Fruit fly (Drosophila melanogaster) whole organism, embryonic: ENCODE data around the gene Spc105R.
A peak's percentile ranks its signal among the peaks of the same experiment; 100 is the strongest.

ENCODE experiments used
- Asciz ChIP-seq: fragments of 200-800 bp; sonication (Bioruptor generic); optimal IDR thresholded peaks from 2 replicates; lab custom pipeline; 2017; ENCODE audit warnings: missing biosample characterization, mild to moderate bottlenecking, missing genetic modification characterization, missing genetic modification reagents
- CG10267 ChIP-seq: fragments of 200-800 bp; sonication (Bioruptor generic); optimal IDR thresholded peaks from 2 replicates; lab custom pipeline; 2018; ENCODE audit warnings: missing biosample characterization, mild to moderate bottlenecking, missing genetic modification characterization, moderate library complexity
- CG12391 ChIP-seq: fragments of 200-800 bp; sonication (Bioruptor generic); optimal IDR thresholded peaks from 3 replicates; lab custom pipeline; 2018; ENCODE audit warnings: missing biosample characterization, mild to moderate bottlenecking, missing genetic modification characterization, moderate library complexity
- CG12744 ChIP-seq: fragments of 200-800 bp; sonication (Bioruptor generic); optimal IDR thresholded peaks from 2 replicates; lab custom pipeline; 2016; ENCODE audit warnings: missing biosample characterization, missing genetic modification characterization
- CG14014 ChIP-seq: fragments of 200-800 bp; sonication (Bioruptor generic); IDR thresholded peaks from 2 replicates; pipeline ENCODE4 v1.3.6; 2022; ENCODE audit warnings: missing biosample characterization, missing genetic modification characterization
- CG14050 ChIP-seq: fragments of 200-800 bp; sonication (Bioruptor generic); IDR thresholded peaks from 3 replicates; pipeline ENCODE4 v1.3.6; 2022; ENCODE audit warnings: missing biosample characterization, missing genetic modification characterization
- CG14860 ChIP-seq: fragments of 200-800 bp; sonication (Bioruptor generic); IDR thresholded peaks from 3 replicates; pipeline ENCODE4 v1.3.6; 2022; ENCODE audit warnings: missing biosample characterization, missing genetic modification characterization; ENCODE audit not compliant: partially characterized antibody
- CG1602 ChIP-seq: fragments of 200-800 bp; sonication (Bioruptor generic); optimal IDR thresholded peaks from 3 replicates; lab custom pipeline; 2016; ENCODE audit warnings: missing biosample characterization, missing genetic modification characterization
- CG18599 ChIP-seq: fragments of 200-800 bp; sonication (Bioruptor generic); optimal IDR thresholded peaks from 3 replicates; lab custom pipeline; 2017; ENCODE audit warnings: missing biosample characterization, missing genetic modification characterization, mild to moderate bottlenecking, moderate library complexity, missing genetic modification reagents
- CG2202 ChIP-seq: fragments of 200-800 bp; sonication (Bioruptor generic); optimal IDR thresholded peaks from 2 replicates; lab custom pipeline; 2018; ENCODE audit warnings: missing biosample characterization, mild to moderate bottlenecking, missing genetic modification characterization
- CG32532 ChIP-seq: fragments of 200-800 bp; sonication (Bioruptor generic); IDR thresholded peaks from 2 replicates; pipeline ENCODE4 v1.3.6; 2022; ENCODE audit warnings: missing biosample characterization, missing genetic modification characterization
- CG33213 ChIP-seq: fragments of 200-800 bp; sonication (Bioruptor generic); optimal IDR thresholded peaks from 3 replicates; lab custom pipeline; 2016; ENCODE audit warnings: missing biosample characterization, missing genetic modification characterization
- CG4328 ChIP-seq: fragments of 200-800 bp; sonication (Bioruptor generic); optimal IDR thresholded peaks from 3 replicates; lab custom pipeline; 2017; ENCODE audit warnings: missing biosample characterization, missing genetic modification reagents, missing genetic modification characterization
- CG7372 ChIP-seq: fragments of 200-800 bp; sonication (Bioruptor generic); IDR thresholded peaks from 2 replicates; pipeline ENCODE4 v1.3.6; 2022; ENCODE audit warnings: missing biosample characterization, missing genetic modification characterization
- CG8765 ChIP-seq: fragments of 200-800 bp; sonication (Bioruptor generic); IDR thresholded peaks from 2 replicates; pipeline ENCODE4 v1.3.6; 2022; ENCODE audit warnings: missing biosample characterization, missing genetic modification characterization
- CG9727 ChIP-seq: fragments of 200-800 bp; sonication (Bioruptor generic); optimal IDR thresholded peaks from 3 replicates; lab custom pipeline; 2017; ENCODE audit warnings: missing biosample characterization, mild to moderate bottlenecking, missing genetic modification characterization
- CG9932 ChIP-seq: fragments of 200-800 bp; sonication (Bioruptor generic); IDR thresholded peaks from 2 replicates; pipeline ENCODE4 v1.3.6; 2022; ENCODE audit warnings: missing biosample characterization, missing genetic modification characterization
- CoRest ChIP-seq: fragments of 200-800 bp; sonication (Bioruptor generic); optimal IDR thresholded peaks from 3 replicates; lab custom pipeline; 2018; ENCODE audit warnings: missing biosample characterization, mild to moderate bottlenecking, missing genetic modification characterization, moderate library complexity
- Doc3 ChIP-seq: fragments of 200-800 bp; sonication (Bioruptor generic); IDR thresholded peaks from 3 replicates; pipeline ENCODE4 v1.3.6; 2022; ENCODE audit warnings: missing biosample characterization, missing genetic modification characterization; ENCODE audit not compliant: partially characterized antibody
- Dref ChIP-seq: fragments of 200-800 bp; sonication (Bioruptor generic); IDR thresholded peaks from 2 replicates; pipeline ENCODE4 v1.3.6; 2022; ENCODE audit warnings: missing biosample characterization, missing genetic modification characterization
- Drgx ChIP-seq: fragments of 200-800 bp; sonication (Bioruptor generic); IDR thresholded peaks from 2 replicates; pipeline ENCODE4 v1.3.6; 2022; ENCODE audit warnings: missing biosample characterization, missing genetic modification characterization
- Ets65A ChIP-seq: fragments of 200-800 bp; sonication (Bioruptor generic); peaks from one replicate; lab custom pipeline; 2016; ENCODE audit warnings: missing biosample characterization, missing genetic modification characterization
- GATAe ChIP-seq: fragments of 200-800 bp; sonication (Bioruptor generic); conservative IDR thresholded peaks from 2 replicates; pipeline ENCODE4 v1.3.6; 2022; ENCODE audit warnings: missing biosample characterization, missing genetic modification characterization
- Hr3 ChIP-seq: fragments of 200-800 bp; sonication (Bioruptor generic); optimal IDR thresholded peaks from 3 replicates; lab custom pipeline; 2016; ENCODE audit warnings: missing biosample characterization, missing genetic modification characterization
- MESR4 ChIP-seq: fragments of 200-800 bp; sonication (Bioruptor generic); optimal IDR thresholded peaks from 2 replicates; lab custom pipeline; 2018; ENCODE audit warnings: missing biosample characterization, mild to moderate bottlenecking, missing genetic modification characterization, moderate library complexity
- MTF-1 ChIP-seq: fragments of 200-800 bp; sonication (Bioruptor generic); optimal IDR thresholded peaks from 2 replicates; lab custom pipeline; 2018; ENCODE audit warnings: missing biosample characterization, mild to moderate bottlenecking, missing genetic modification characterization, borderline replicate concordance
- Mes4 ChIP-seq: fragments of 200-800 bp; sonication (Bioruptor generic); optimal IDR thresholded peaks from 2 replicates; lab custom pipeline; 2016; ENCODE audit warnings: missing biosample characterization, missing genetic modification characterization
- NC2β ChIP-seq: fragments of 200-800 bp; sonication (Bioruptor generic); optimal IDR thresholded peaks from 2 replicates; lab custom pipeline; 2016; ENCODE audit warnings: missing biosample characterization, missing genetic modification characterization
- NK7.1 ChIP-seq: fragments of 200-800 bp; sonication (Bioruptor generic); optimal IDR thresholded peaks from 3 replicates; lab custom pipeline; 2016; ENCODE audit warnings: missing biosample characterization, missing genetic modification characterization
- Nf-YB ChIP-seq: fragments of 200-800 bp; sonication (Bioruptor generic); optimal IDR thresholded peaks from 3 replicates; lab custom pipeline; 2019; ENCODE audit warnings: missing biosample characterization, mild to moderate bottlenecking, missing genetic modification characterization, moderate library complexity
- Nf-YC ChIP-seq: fragments of 200-800 bp; optimal IDR thresholded peaks from 3 replicates; lab custom pipeline; 2019; ENCODE audit warnings: missing biosample characterization, mild to moderate bottlenecking, missing genetic modification characterization, moderate library complexity
- Optix ChIP-seq: fragments of 200-800 bp; sonication (Bioruptor generic); IDR thresholded peaks from 3 replicates; pipeline ENCODE4 v1.3.6; 2022; ENCODE audit warnings: missing biosample characterization, missing genetic modification characterization
- Sox100B ChIP-seq: fragments of 200-800 bp; sonication (Bioruptor generic); optimal IDR thresholded peaks from 3 replicates; lab custom pipeline; 2018; ENCODE audit warnings: missing biosample characterization, mild to moderate bottlenecking, missing genetic modification characterization
- Vsx1 ChIP-seq: fragments of 200-800 bp; sonication (Bioruptor generic); optimal IDR thresholded peaks from 2 replicates; lab custom pipeline; 2017; ENCODE audit warnings: missing biosample characterization, mild to moderate bottlenecking, missing genetic modification characterization, missing genetic modification reagents
- abd-A ChIP-seq: fragments of 200-800 bp; sonication (Bioruptor generic); optimal IDR thresholded peaks from 3 replicates; lab custom pipeline; 2019; ENCODE audit warnings: missing biosample characterization, mild to moderate bottlenecking, missing genetic modification characterization, moderate library complexity
- ase ChIP-seq: fragments of 200-800 bp; sonication (Bioruptor generic); IDR thresholded peaks from 3 replicates; pipeline ENCODE4 v1.3.6; 2022; ENCODE audit warnings: missing biosample characterization, missing genetic modification characterization
- bab2 ChIP-seq: fragments of 200-800 bp; sonication (Bioruptor generic); optimal IDR thresholded peaks from 2 replicates; lab custom pipeline; 2016; ENCODE audit warnings: missing biosample characterization, missing genetic modification characterization
- chif ChIP-seq, 2 experiments: fragments of 200-800 bp; sonication (Bioruptor generic); optimal IDR thresholded peaks; 3 replicates each; lab custom pipeline; 2016; ENCODE audit warnings: missing biosample characterization in 2 of 2, missing genetic modification characterization in 2 of 2
- dati ChIP-seq: fragments of 200-800 bp; sonication (Bioruptor generic); IDR thresholded peaks from 2 replicates; pipeline ENCODE4 v1.3.6; 2022; ENCODE audit warnings: missing biosample characterization, missing genetic modification characterization
- eve ChIP-seq, 2 experiments: fragments of >200 bp; optimal IDR thresholded peaks; 2 replicates each; lab custom pipeline; 2017; ENCODE audit warnings: missing biosample characterization in 2 of 2, missing genetic modification characterization in 2 of 2
- grn ChIP-seq: fragments of 200-800 bp; sonication (Bioruptor generic); optimal IDR thresholded peaks from 3 replicates; lab custom pipeline; 2017; ENCODE audit warnings: missing biosample characterization, missing genetic modification characterization
- kah ChIP-seq: fragments of 200-800 bp; sonication (Bioruptor generic); optimal IDR thresholded peaks from 2 replicates; lab custom pipeline; 2018; ENCODE audit warnings: missing biosample characterization, mild to moderate bottlenecking, missing genetic modification characterization
- kay ChIP-seq: fragments of 200-800 bp; sonication (Bioruptor generic); optimal IDR thresholded peaks from 2 replicates; lab custom pipeline; 2016; ENCODE audit warnings: missing biosample characterization, missing genetic modification characterization
- nau ChIP-seq: fragments of 200-800 bp; sonication (Bioruptor generic); optimal IDR thresholded peaks from 3 replicates; lab custom pipeline; 2017; ENCODE audit warnings: missing biosample characterization, mild to moderate bottlenecking, missing genetic modification characterization, missing genetic modification reagents
- pfk ChIP-seq: fragments of 200-800 bp; sonication (Bioruptor generic); optimal IDR thresholded peaks from 2 replicates; lab custom pipeline; 2018; ENCODE audit warnings: missing biosample characterization, mild to moderate bottlenecking, missing genetic modification characterization, moderate library complexity
- pum ChIP-seq: fragments of 200-800 bp; sonication (Bioruptor generic); optimal IDR thresholded peaks from 2 replicates; lab custom pipeline; 2016; ENCODE audit warnings: missing biosample characterization, missing genetic modification characterization
- trh ChIP-seq: fragments of 200-800 bp; sonication (Bioruptor generic); optimal IDR thresholded peaks from 2 replicates; lab custom pipeline; 2016; ENCODE audit warnings: missing biosample characterization, missing genetic modification characterization
- ttk ChIP-seq: fragments of 200-800 bp; sonication (Bioruptor generic); IDR thresholded peaks from 2 replicates; pipeline ENCODE4 v2.1.2; 2022; ENCODE audit warnings: missing biosample characterization, missing genetic modification characterization
- unc-4 ChIP-seq: fragments of 200-800 bp; sonication (Bioruptor generic); IDR thresholded peaks from 2 replicates; pipeline ENCODE4 v1.3.6; 2022; ENCODE audit warnings: missing biosample characterization, missing genetic modification characterization; ENCODE audit not compliant: partially characterized antibody
- unpg ChIP-seq: fragments of 200-800 bp; sonication (Bioruptor generic); optimal IDR thresholded peaks from 3 replicates; lab custom pipeline; 2018; ENCODE audit warnings: missing biosample characterization, mild to moderate bottlenecking, missing genetic modification characterization, moderate library complexity

Gene Spc105R

dm6 chr3L:20798325-20798846 lies 1.8 kb upstream of the Spc105R start, which contains the start of the genes CG3698 and tzn (continued):
- TF ChIP-seq MTF-1 (GFP tag; lab: Kevin White, UChicago) (peak; percentile 98), CG9932 (peak; percentile 86; the same call in 1 of the 2 replicates), CG14014 (peak; percentile 91), ase (peak; percentile 95), CG8765 (GFP tag; lab: Robert Waterston, UW) (peak; percentile 82), CoRest (tag; lab: Kevin White, UChicago) (peak; percentile 89), CG7372 (GFP tag; lab: Robert Waterston, UW) (peak; percentile 94), CG4328 (GFP tag; lab: Kevin White, UChicago) (peak; percentile 94), CG10267 (peak; percentile 88), trh (GFP tag; lab: Kevin White, UChicago) (peak; percentile 94), CG14050 (GFP tag; lab: Robert Waterston, UW) (peak; percentile 91), CG32532 (peak; percentile 96), CG2202 (tag; lab: Kevin White, UChicago) (peak; percentile 89), NC2β (peak; percentile 84), Optix (GFP tag; lab: Robert Waterston, UW) (peak; percentile 90), Drgx (GFP tag; lab: Robert Waterston, UW) (peak; percentile 47; the same call in 1 of the 2 replicates), Nf-YC (tag; lab: Kevin White, UChicago) (peak; percentile 69), Asciz (GFP tag; lab: Kevin White, UChicago) (peak; percentile 94), CG33213 (GFP tag; lab: Kevin White, UChicago) (peak; percentile 95), CG18599 (peak; percentile 93), pfk (GFP tag; lab: Kevin White, UChicago) (peak; percentile 82), kay (GFP tag; lab: Kevin White, UChicago) (peak; percentile 56), GATAe (peak; percentile 87), Vsx1 (GFP tag; lab: Kevin White, UChicago) (no peak), Ets65A (GFP tag; lab: Kevin White, UChicago) (peak; percentile 100), dati (GFP tag; lab: Robert Waterston, UW) (peak; percentile 93), bab2 (peak; percentile 77), Mes4 (GFP tag; lab: Kevin White, UChicago) (peak; percentile 82), chif (GFP tag; optimal IDR thresholded peaks at IDR 0.05; lab: Kevin White, UChicago) (peak; percentile 79 to 87), pum (GFP tag; lab: Kevin White, UChicago) (peak; percentile 66), unc-4 (GFP tag; lab: Robert Waterston, UW) (0 out of 2 replicates have a peak, but pooled peaks have one; percentile 24), CG12744 (peak; percentile 70), MESR4 (GFP tag; lab: Kevin White, UChicago) (peak; percentile 64), CG9727 (GFP tag; lab: Kevin White, UChicago) (peak; percentile 97), Hr3 (GFP tag; lab: Kevin White, UChicago) (peak; percentile 87), kah (peak; percentile 74), Nf-YB (peak; percentile 77), CG14860 (0 out of 3 replicates have a peak, but pooled peaks have one; percentile 29), grn (GFP tag; lab: Kevin White, UChicago) (peak; percentile 67), abd-A (no peak), Dref (peak; percentile 52), nau (GFP tag; lab: Kevin White, UChicago) (no peak), Sox100B (GFP tag; lab: Kevin White, UChicago) (no peak), eve (GFP tag; optimal IDR thresholded peaks at IDR 0.05; lab: Kevin White, UChicago) (no peak), unpg (peak; percentile 93), Doc3 (GFP tag; lab: Robert Waterston, UW) (no peak), NK7.1 (GFP tag; lab: Kevin White, UChicago) (peak; percentile 72), CG1602 (GFP tag; lab: Kevin White, UChicago) (peak; percentile 82), CG12391 (tag; lab: Kevin White, UChicago) (peak; percentile 93), ttk (peak; percentile 94)
